Worm (Caenorhabditis elegans): ENCODE data around the gene nhr-133.

DNA sequence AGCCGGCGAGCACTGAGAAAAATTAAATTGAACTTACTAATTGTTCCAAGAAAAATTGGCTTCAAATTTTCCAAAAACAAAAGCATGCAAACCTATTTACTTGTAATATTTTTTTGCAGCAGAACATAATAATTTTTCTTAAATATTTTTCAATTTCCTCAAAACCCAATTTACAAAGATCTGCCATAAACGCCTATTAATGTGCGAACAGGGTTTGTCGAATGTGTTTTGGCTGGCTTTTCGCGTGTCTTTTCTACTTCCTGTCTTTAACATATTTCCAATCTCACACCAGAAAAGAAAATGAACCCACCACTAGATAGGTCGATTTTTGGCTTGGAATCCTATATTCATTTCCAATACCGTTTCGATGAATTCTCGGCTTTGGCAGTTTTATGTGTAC is 36.7 kb downstream of the nhr-133 start, which contains the start of gene C45H4.18:
- no peak for TF ChIP-seq nfya-1 (tag; optimal IDR thresholded peaks at IDR 0.05)
- TF ChIP-seq pax-1 (tag; optimal IDR thresholded peaks at IDR 0.05): no peak
- TF ChIP-seq C08G9.2 (tag; optimal IDR thresholded peaks at IDR 0.05): no peak
- TF ChIP-seq unc-42 (tag; optimal IDR thresholded peaks at IDR 0.05): no peak
- no peak for TF ChIP-seq ahr-1 (tag; optimal IDR thresholded peaks at IDR 0.05)
- no peak for TF ChIP-seq pha-4 (tag; optimal IDR thresholded peaks at IDR 0.05)
- TF ChIP-seq tbx-2 (tag; optimal IDR thresholded peaks at IDR 0.05): no peak
- no peak for TF ChIP-seq madf-2 (tag; optimal IDR thresholded peaks at IDR 0.05)
- no peak for TF ChIP-seq ceh-19 (GFP tag; optimal IDR thresholded peaks at IDR 0.05)
